Worm (Caenorhabditis elegans): ENCODE results near the gene F58F12.12.

F58F12.12 gene

DNA sequence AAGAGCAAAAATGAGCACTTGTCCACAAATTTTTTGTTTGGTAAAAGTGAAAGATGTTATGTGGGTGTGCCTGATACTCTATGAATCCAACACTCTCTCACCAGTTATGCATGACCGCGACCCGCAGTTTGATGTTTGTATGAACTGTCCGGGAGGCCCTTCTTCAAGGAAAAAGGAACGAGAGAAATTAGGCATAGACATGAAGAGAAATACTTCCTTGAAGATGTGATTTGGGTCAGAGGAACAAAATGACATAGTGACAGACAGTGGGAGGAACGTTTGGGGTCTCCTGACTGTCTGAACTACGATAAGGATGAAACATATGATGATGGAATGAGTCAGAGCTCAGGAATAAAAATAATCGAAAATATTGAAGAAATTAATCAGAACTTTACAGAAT is 39.9 kb upstream of the F58F12.12 start:
- peak; percentile 57 for TF ChIP-seq pqm-1 (tag; optimal IDR thresholded peaks at IDR 0.05)
- no peak for TF ChIP-seq elt-3 (tag; optimal IDR thresholded peaks at IDR 0.05)
- TF ChIP-seq fkh-2 (tag; optimal IDR thresholded peaks at IDR 0.05): no peak
- TF ChIP-seq pha-4 (tag; optimal IDR thresholded peaks at IDR 0.05): peak; percentile 25
- no peak for TF ChIP-seq eor-1 (tag; optimal IDR thresholded peaks at IDR 0.05)
- no peak for TF ChIP-seq unc-62 (GFP tag; optimal IDR thresholded peaks at IDR 0.05)
- TF ChIP-seq lsy-12 (tag; optimal IDR thresholded peaks at IDR 0.05): no peak
- no peak for TF ChIP-seq nhr-12 (tag; optimal IDR thresholded peaks at IDR 0.05)
- TF ChIP-seq nhr-23 (tag; optimal IDR thresholded peaks at IDR 0.05): peak; percentile 73
- no peak for TF ChIP-seq sea-2 (GFP tag; optimal IDR thresholded peaks at IDR 0.05)
- no peak for TF ChIP-seq R02D3.7 (tag; optimal IDR thresholded peaks at IDR 0.05)
- no peak for TF ChIP-seq nhr-11 (tag; optimal IDR thresholded peaks at IDR 0.05)
- TF ChIP-seq snpc-4 (tag; optimal IDR thresholded peaks at IDR 0.05): no peak
- TF ChIP-seq nfya-1 (tag; optimal IDR thresholded peaks at IDR 0.05; ENCODE audit: insufficient read depth): no peak
- no peak for TF ChIP-seq egl-27 (tag; optimal IDR thresholded peaks at IDR 0.05)
- no peak for TF ChIP-seq ceh-9 (tag; optimal IDR thresholded peaks at IDR 0.05)
- TF ChIP-seq nhr-43 (tag; optimal IDR thresholded peaks at IDR 0.05; ENCODE audit: poor library complexity, severe bottlenecking): no peak
- no peak for TF ChIP-seq nhr-67 (tag; optimal IDR thresholded peaks at IDR 0.05)
- TF ChIP-seq lin-15B (tag; optimal IDR thresholded peaks at IDR 0.05): no peak

DNA sequence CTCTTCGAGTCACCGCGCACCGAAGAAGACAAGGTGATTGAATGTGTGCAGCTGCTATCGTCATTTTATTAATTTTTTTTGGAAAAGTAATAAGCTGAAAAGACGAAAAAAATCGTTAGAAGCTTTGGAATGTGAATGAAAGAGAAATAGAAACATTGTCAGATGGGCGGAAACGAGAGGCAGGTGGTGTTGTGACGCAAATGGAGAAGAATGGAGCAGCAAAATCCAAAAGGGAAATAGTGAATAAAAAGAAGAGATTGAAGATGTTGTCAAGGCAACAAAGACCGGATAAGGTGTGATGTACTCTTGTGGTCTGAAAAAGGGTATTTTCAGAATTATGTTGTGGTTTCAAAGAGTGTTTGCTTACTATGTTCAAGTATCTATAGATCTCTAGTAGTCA is 38.5 kb upstream of the F58F12.12 start:
- TF ChIP-seq egl-5 (tag; optimal IDR thresholded peaks at IDR 0.05) (no peak), unc-39 (tag; optimal IDR thresholded peaks at IDR 0.05) (no peak)

DNA sequence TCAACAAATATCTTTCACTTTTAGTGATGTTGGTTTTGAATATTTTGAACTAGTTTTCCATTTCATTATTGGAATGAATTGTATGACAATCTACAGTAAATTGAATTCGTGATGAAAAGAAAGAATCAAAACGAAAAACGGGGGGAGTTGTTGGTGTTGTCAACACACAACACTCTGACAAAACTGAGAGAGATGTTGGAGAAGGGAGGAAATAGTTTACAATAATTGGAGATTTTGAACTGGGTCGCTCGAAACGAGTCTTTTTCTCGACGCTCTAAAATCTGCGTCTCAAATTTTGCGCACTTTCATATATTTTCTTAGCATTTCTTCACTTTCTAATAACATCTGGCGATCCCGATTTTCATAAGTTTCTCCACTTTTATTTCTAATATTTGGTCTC is 37.1 kb upstream of the F58F12.12 start, which contains the start of gene txt-18:
txt-18 (plus strand) TSS at position 180 of the 400 bp plus-strand sequence.
- TF ChIP-seq pha-4 (tag; optimal IDR thresholded peaks at IDR 0.05) (peak; percentile 81), nfya-1 (tag; optimal IDR thresholded peaks at IDR 0.05; ENCODE audit: insufficient read depth) (peak; percentile 23), snpc-4 (tag; optimal IDR thresholded peaks at IDR 0.05) (no peak), nhr-28 (tag; optimal IDR thresholded peaks at IDR 0.05) (no peak), nhr-23 (tag; optimal IDR thresholded peaks at IDR 0.05) (peak; percentile 41), nhr-25 (tag; optimal IDR thresholded peaks at IDR 0.05) (peak; percentile 13), ceh-28 (tag; optimal IDR thresholded peaks at IDR 0.05) (no peak)

DNA sequence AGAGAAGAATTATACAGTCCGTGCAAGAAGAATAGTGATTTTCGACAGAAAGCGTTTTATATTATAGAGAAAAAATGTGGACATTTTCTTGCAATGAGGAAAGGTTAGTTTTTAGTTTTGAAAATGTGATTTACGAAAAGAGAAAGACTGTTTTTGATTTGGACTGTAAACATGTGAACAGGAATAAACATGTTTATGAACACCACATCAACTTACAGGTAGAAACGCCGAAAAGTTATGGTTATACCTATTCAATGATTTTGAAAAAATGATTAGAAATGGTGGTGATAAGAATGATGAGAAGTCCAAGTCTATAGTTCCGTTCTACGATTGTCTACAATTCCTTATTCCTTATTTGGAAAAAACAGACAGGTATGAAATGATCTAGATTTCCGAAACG is 36.5 kb upstream of the F58F12.12 start:
- TF ChIP-seq ceh-28 (tag; optimal IDR thresholded peaks at IDR 0.05) (no peak), nhr-77 (tag; optimal IDR thresholded peaks at IDR 0.05) (no peak), fos-1 (tag; optimal IDR thresholded peaks at IDR 0.05) (no peak), jun-1 (tag; optimal IDR thresholded peaks at IDR 0.05) (no peak), eor-1 (tag; optimal IDR thresholded peaks at IDR 0.05) (no peak), lin-15B (tag; optimal IDR thresholded peaks at IDR 0.05) (no peak), ceh-82 (tag; optimal IDR thresholded peaks at IDR 0.05) (no peak), hmg-11 (tag; optimal IDR thresholded peaks at IDR 0.05) (no peak), daf-12 (tag; optimal IDR thresholded peaks at IDR 0.05) (no peak), pqm-1 (tag; optimal IDR thresholded peaks at IDR 0.05) (no peak), tbx-2 (tag; optimal IDR thresholded peaks at IDR 0.05) (no peak), nhr-43 (tag; optimal IDR thresholded peaks at IDR 0.05; ENCODE audit: poor library complexity, severe bottlenecking) (no peak), fkh-2 (tag; optimal IDR thresholded peaks at IDR 0.05) (no peak), unc-62 (GFP tag; optimal IDR thresholded peaks at IDR 0.05) (no peak), ceh-9 (tag; optimal IDR thresholded peaks at IDR 0.05) (no peak), nhr-25 (tag; optimal IDR thresholded peaks at IDR 0.05) (no peak), snpc-4 (tag; optimal IDR thresholded peaks at IDR 0.05) (no peak)

DNA sequence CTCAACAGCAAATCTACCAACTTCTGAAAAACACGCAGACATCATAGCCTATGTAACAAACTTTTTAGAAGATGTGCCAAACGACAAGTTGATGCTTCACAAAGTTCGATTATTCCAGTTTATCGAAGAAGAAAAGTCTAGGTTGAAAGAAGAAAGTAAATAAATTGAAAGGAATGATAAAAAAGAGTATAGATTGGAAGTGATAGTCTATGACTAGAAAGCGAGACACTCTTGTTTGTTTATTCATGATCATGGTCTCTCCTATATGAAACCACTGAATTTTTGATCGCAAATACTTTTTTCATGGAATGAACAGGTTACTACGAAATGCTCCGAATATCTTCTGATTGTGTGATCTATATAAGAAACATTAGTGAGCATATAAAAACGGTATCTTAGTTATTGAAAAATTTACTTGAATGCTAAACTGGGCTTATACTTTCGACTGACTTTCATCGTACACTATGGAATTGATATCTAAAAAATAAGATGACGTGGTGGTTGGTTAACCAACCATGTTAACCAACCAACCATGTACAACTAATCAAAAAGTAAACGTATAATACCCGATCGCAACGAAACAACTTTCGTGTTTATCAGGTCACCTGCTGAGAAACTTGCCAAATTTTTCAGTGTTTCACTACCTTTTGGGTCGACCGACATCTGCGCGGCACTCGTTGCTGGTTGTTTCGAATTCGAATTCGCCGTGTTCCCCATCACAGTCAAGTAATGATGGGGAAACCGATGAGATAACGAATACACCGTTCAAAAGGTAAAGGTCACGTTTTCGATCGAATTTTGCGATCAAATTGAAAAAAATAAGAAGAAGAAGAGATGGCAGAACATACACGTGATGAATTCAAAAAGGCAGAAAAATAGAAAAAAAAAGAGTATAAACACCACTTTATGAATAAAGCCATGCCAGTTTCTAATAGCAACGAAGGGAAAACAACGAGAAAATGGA is 35.5 kb upstream of the F58F12.12 start, which contains the start of gene C32D5.8:
C32D5.8 (minus strand) TSS at position 770 of the 964 bp plus-strand sequence.
- TF ChIP-seq pha-4 (tag; optimal IDR thresholded peaks at IDR 0.05): peak; percentile 55
- peak; percentile 81 for TF ChIP-seq nhr-25 (tag; optimal IDR thresholded peaks at IDR 0.05)
- TF ChIP-seq lin-39 (tag; optimal IDR thresholded peaks at IDR 0.05): no peak
- no peak for TF ChIP-seq unc-39 (tag; optimal IDR thresholded peaks at IDR 0.05)
- TF ChIP-seq hmg-11 (tag; optimal IDR thresholded peaks at IDR 0.05): no peak
- TF ChIP-seq elt-1 (tag; optimal IDR thresholded peaks at IDR 0.05): peak; percentile 58
- no peak for TF ChIP-seq nhr-76 (tag; optimal IDR thresholded peaks at IDR 0.05)
- TF ChIP-seq nhr-43 (tag; optimal IDR thresholded peaks at IDR 0.05; ENCODE audit: poor library complexity, severe bottlenecking): peak; percentile 6
- no peak for TF ChIP-seq jun-1 (tag; optimal IDR thresholded peaks at IDR 0.05)
- peak; percentile 20 for TF ChIP-seq elt-2 (tag; optimal IDR thresholded peaks at IDR 0.05)
- TF ChIP-seq daf-12 (tag; optimal IDR thresholded peaks at IDR 0.05): no peak
- TF ChIP-seq mml-1 (tag; optimal IDR thresholded peaks at IDR 0.05): no peak
- TF ChIP-seq pqm-1 (tag; optimal IDR thresholded peaks at IDR 0.05): peak; percentile 23
